Fruit fly (Drosophila melanogaster): ENCODE data around the gene CG8944.

- TF ChIP-seq D1 (tag; optimal IDR thresholded peaks at IDR 0.05), result no peak
- TF ChIP-seq CG15710 (tag; optimal IDR thresholded peaks at IDR 0.05), result no peak
- no peak for TF ChIP-seq CG8301 (tag; optimal IDR thresholded peaks at IDR 0.05)
- TF ChIP-seq Snoo (tag; optimal IDR thresholded peaks at IDR 0.05), result no peak
- no peak for TF ChIP-seq EcR (GFP tag; optimal IDR thresholded peaks at IDR 0.05)
- no peak for TF ChIP-seq CG14655 (GFP tag; optimal IDR thresholded peaks at IDR 0.05)
- TF ChIP-seq Ets98B (GFP tag; IDR thresholded peaks at IDR 0.05), result no peak
- TF ChIP-seq Pif1A (GFP tag; optimal IDR thresholded peaks at IDR 0.05), result no peak
These were observed 2.9 kb upstream of the CG8944 start, which contains the start of gene Mvd for dm6 chrX:15748945-15749344.

Data from whole organism, pupa.